Fruit fly (Drosophila melanogaster): ENCODE data around the gene CG13887.

Gene CG13887

dm6 chr3L:821951-822350, 15.7 kb upstream of the CG13887 start (continued):
- TF ChIP-seq CG7271 (tag; optimal IDR thresholded peaks at IDR 0.05): peak; percentile 39
- TF ChIP-seq CG6791 (GFP tag; IDR thresholded peaks at IDR 0.05; ENCODE audit: partially characterized antibody): no peak
- peak; percentile 59 for TF ChIP-seq CG15514 (GFP tag; optimal IDR thresholded peaks at IDR 0.05)
- peak; percentile 43; the same call in 1 of the 2 replicates for TF ChIP-seq Atf6 (GFP tag; IDR thresholded peaks at IDR 0.05)
- TF ChIP-seq usp (GFP tag; optimal IDR thresholded peaks at IDR 0.05): no peak
- no peak for TF ChIP-seq gfzf (GFP tag; optimal IDR thresholded peaks at IDR 0.05)
- no peak for TF ChIP-seq exex (tag; optimal IDR thresholded peaks at IDR 0.05)
- peak; percentile 35 for TF ChIP-seq Nf-YC (tag; optimal IDR thresholded peaks at IDR 0.05)
- peak; percentile 29 for TF ChIP-seq CG18476 (GFP tag; optimal IDR thresholded peaks at IDR 0.05)
- TF ChIP-seq ab (GFP tag; optimal IDR thresholded peaks at IDR 0.05): no peak
- TF ChIP-seq CG7372 (GFP tag; IDR thresholded peaks at IDR 0.05): peak; percentile 52; the same call in 1 of the 2 replicates
- TF ChIP-seq ERR (GFP tag; optimal IDR thresholded peaks at IDR 0.05): no peak
- TF ChIP-seq CHES-1-like (GFP tag; optimal IDR thresholded peaks at IDR 0.05): no peak
- peak; percentile 66 for TF ChIP-seq az2 (GFP tag; optimal IDR thresholded peaks at IDR 0.05)
- peak; percentile 56 for TF ChIP-seq CG4707 (GFP tag; optimal IDR thresholded peaks at IDR 0.05)
- TF ChIP-seq CG7357 (GFP tag; IDR thresholded peaks at IDR 0.05): peak; percentile 42; the same call in 1 of the 3 replicates
- TF ChIP-seq CG9437 (GFP tag; optimal IDR thresholded peaks at IDR 0.05): peak; percentile 32
- peak; percentile 46 for TF ChIP-seq ewg (GFP tag; optimal IDR thresholded peaks at IDR 0.05)
- TF ChIP-seq trem (tag; optimal IDR thresholded peaks at IDR 0.05): peak; percentile 73
- TF ChIP-seq dan (GFP tag; IDR thresholded peaks at IDR 0.05): peak; percentile 31; the same call in 1 of the 2 replicates
- no peak for TF ChIP-seq amos (GFP tag; IDR thresholded peaks at IDR 0.05; ENCODE audit: partially characterized antibody)
- TF ChIP-seq Dip3 (GFP tag; optimal IDR thresholded peaks at IDR 0.05): no peak
- TF ChIP-seq CG12155 (GFP tag; optimal IDR thresholded peaks at IDR 0.05): peak; percentile 14
- peak; percentile 72 for TF ChIP-seq aop (GFP tag; IDR thresholded peaks at IDR 0.05)
- no peak for TF ChIP-seq bigmax (GFP tag; optimal IDR thresholded peaks at IDR 0.05)
- TF ChIP-seq Camta (GFP tag; optimal IDR thresholded peaks at IDR 0.05): peak; percentile 47
- no peak for TF ChIP-seq CG16779 (GFP tag; IDR thresholded peaks at IDR 0.05)
- no peak for TF ChIP-seq CG13624 (GFP tag; optimal IDR thresholded peaks at IDR 0.05)
- TF ChIP-seq CG5245 (GFP tag; optimal IDR thresholded peaks at IDR 0.05): peak; percentile 50
- TF ChIP-seq Gug (GFP tag; IDR thresholded peaks at IDR 0.05): peak; percentile 69
- TF ChIP-seq insv (GFP tag; optimal IDR thresholded peaks at IDR 0.05): no peak
- peak; percentile 47 for TF ChIP-seq CG15011 (GFP tag; optimal IDR thresholded peaks at IDR 0.05)
- peak; percentile 76 for TF ChIP-seq CG12391 (tag; optimal IDR thresholded peaks at IDR 0.05)
- TF ChIP-seq CG9797 (GFP tag; optimal IDR thresholded peaks at IDR 0.05): peak; percentile 8
- peak; percentile 66 for TF ChIP-seq onecut (GFP tag; IDR thresholded peaks at IDR 0.05)
- no peak for TF ChIP-seq CG1792 (GFP tag; optimal IDR thresholded peaks at IDR 0.05)
- TF ChIP-seq ttk (GFP tag; IDR thresholded peaks at IDR 0.05): peak; percentile 67
- no peak for TF ChIP-seq Mad (GFP tag; optimal IDR thresholded peaks at IDR 0.05)
- TF ChIP-seq gce (GFP tag; IDR thresholded peaks at IDR 0.05): 0 out of 3 replicates have a peak, but pooled peaks have one; percentile 50
- TF ChIP-seq CG8924 (tag; optimal IDR thresholded peaks at IDR 0.05): peak; percentile 68
- TF ChIP-seq pan (optimal IDR thresholded peaks at IDR 0.05): no peak
- TF ChIP-seq pan (GFP tag; optimal IDR thresholded peaks at IDR 0.05 in 1 of 2, IDR thresholded peaks at IDR 0.05 in 1 of 2): peak in 1 of 2 experiments; percentile 70
- peak; percentile 68 for TF ChIP-seq CG11696 (GFP tag; IDR thresholded peaks at IDR 0.05)
- TF ChIP-seq CG12942 (GFP tag; optimal IDR thresholded peaks at IDR 0.05): no peak
- TF ChIP-seq scrt (GFP tag; optimal IDR thresholded peaks at IDR 0.05): no peak
- no peak for TF ChIP-seq Kr (GFP tag; optimal IDR thresholded peaks at IDR 0.05)
- no peak for TF ChIP-seq fu2 (GFP tag; optimal IDR thresholded peaks at IDR 0.05)
- no peak for TF ChIP-seq Lim3 (GFP tag; IDR thresholded peaks at IDR 0.05)
- TF ChIP-seq Doc2 (GFP tag; IDR thresholded peaks at IDR 0.05): no peak
- no peak for TF ChIP-seq Hand (GFP tag; optimal IDR thresholded peaks at IDR 0.05)
- peak; percentile 85 for TF ChIP-seq CG31441 (GFP tag; IDR thresholded peaks at IDR 0.05)
- TF ChIP-seq CG14860 (GFP tag; IDR thresholded peaks at IDR 0.05; ENCODE audit: partially characterized antibody): no peak
